Worm (Caenorhabditis elegans): Measurements from ENCODE around the gene dmd-10.

Gene dmd-10

DNA sequence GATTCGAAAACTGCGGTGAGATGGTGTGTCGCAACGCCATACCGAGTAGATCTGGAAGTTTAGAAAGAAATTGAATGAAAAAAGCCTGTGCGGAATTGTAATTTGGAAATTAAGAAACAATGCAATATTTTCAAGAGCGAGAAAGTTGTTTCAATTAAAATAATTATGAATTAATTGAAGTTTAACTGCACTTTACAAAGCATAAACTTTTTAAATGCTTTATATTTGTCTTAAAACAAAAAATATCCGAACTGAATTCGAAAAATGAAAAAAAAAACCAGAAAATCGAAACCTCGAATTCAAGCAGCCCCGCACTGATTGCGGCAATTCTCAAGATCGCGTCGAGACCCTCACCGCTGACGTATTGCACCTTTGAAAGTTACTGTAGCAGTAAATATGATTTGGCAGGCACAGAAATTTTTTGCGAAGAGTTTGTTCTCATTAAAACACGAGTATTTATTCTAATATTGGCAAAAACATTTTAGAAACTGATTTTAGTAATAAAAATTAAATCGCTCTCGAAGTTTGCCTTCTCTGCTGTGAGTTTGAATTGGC, 42.8 kb downstream of the dmd-10 start, which contains the start of gene sun-1:
Gene sun-1, minus strand, starts transcription at position 51 of the 555 bp plus-strand sequence.
- TF ChIP-seq sptf-2 (GFP tag; optimal IDR thresholded peaks at IDR 0.05) (no peak), nfya-1 (tag; optimal IDR thresholded peaks at IDR 0.05; ENCODE audit: borderline replicate concordance, insufficient read depth) (no peak), D2030.7 (GFP tag; IDR thresholded peaks at IDR 0.05) (no peak), mxl-1 (tag; optimal IDR thresholded peaks at IDR 0.05) (no peak), ceh-91 (GFP tag; IDR thresholded peaks at IDR 0.05) (0 out of 2 replicates have a peak, but pooled peaks have one; percentile 20), nhr-90 (tag; optimal IDR thresholded peaks at IDR 0.05) (no peak), xnd-1 (tag; optimal IDR thresholded peaks at IDR 0.05) (peak; percentile 86), lin-40 (tag; optimal IDR thresholded peaks at IDR 0.05) (no peak), him-1 (tag; optimal IDR thresholded peaks at IDR 0.05) (peak; percentile 6), efl-1 (GFP tag; optimal IDR thresholded peaks at IDR 0.05) (peak; percentile 77), attf-6 (GFP tag; IDR thresholded peaks at IDR 0.05) (no peak), ztf-18 (tag; optimal IDR thresholded peaks at IDR 0.05) (no peak), cebp-1 (GFP tag; IDR thresholded peaks at IDR 0.05) (no peak), cebp-1 (tag; optimal IDR thresholded peaks at IDR 0.05) (no peak), ets-4 (GFP tag; optimal IDR thresholded peaks at IDR 0.05) (no peak), egl-18 (GFP tag; IDR thresholded peaks at IDR 0.05) (no peak), unc-130 (GFP tag; optimal IDR thresholded peaks at IDR 0.05) (no peak), rec-8 (tag; optimal IDR thresholded peaks at IDR 0.05) (no peak), hlh-26 (GFP tag; conservative IDR thresholded peaks at IDR 0.05) (no peak), lsy-27 (tag; optimal IDR thresholded peaks at IDR 0.05; ENCODE audit: borderline replicate concordance, insufficient read depth) (no peak), lsl-1 (GFP tag; optimal IDR thresholded peaks at IDR 0.05) (peak; percentile 88), hrde-1 (tag; optimal IDR thresholded peaks at IDR 0.05; ENCODE audit: borderline replicate concordance) (no peak), B0261.1 (tag; optimal IDR thresholded peaks at IDR 0.05) (no peak), ceh-40 (GFP tag; IDR thresholded peaks at IDR 0.05) (no peak), mes-4 (tag; optimal IDR thresholded peaks at IDR 0.05) (no peak), F39B2.1 (GFP tag; IDR thresholded peaks at IDR 0.05) (no peak), madf-8 (GFP tag; conservative IDR thresholded peaks at IDR 0.05) (peak; percentile 95), ztf-3 (GFP tag; optimal IDR thresholded peaks at IDR 0.05) (no peak), sea-2 (GFP tag; IDR thresholded peaks at IDR 0.05) (no peak), ztf-22 (GFP tag; optimal IDR thresholded peaks at IDR 0.05) (no peak), F33H1.4 (GFP tag; IDR thresholded peaks at IDR 0.05) (peak; percentile 86), Y53G8AR.9 (GFP tag; conservative IDR thresholded peaks at IDR 0.05) (no peak), ekl-4 (GFP tag; IDR thresholded peaks at IDR 0.05) (no peak), dpff-1 (tag; optimal IDR thresholded peaks at IDR 0.05) (no peak), pbrm-1 (GFP tag; IDR thresholded peaks at IDR 0.05) (no peak), K12H6.12 (tag; optimal IDR thresholded peaks at IDR 0.05) (no peak), rcor-1 (GFP tag; IDR thresholded peaks at IDR 0.05) (no peak), nfya-2 (GFP tag; IDR thresholded peaks at IDR 0.05) (no peak), F52B5.7 (tag; optimal IDR thresholded peaks at IDR 0.05) (no peak), aptf-2 (GFP tag; conservative IDR thresholded peaks at IDR 0.05) (no peak), F49E8.2 (tag; optimal IDR thresholded peaks at IDR 0.05; ENCODE audit: insufficient read depth) (peak; percentile 36), lin-35 (GFP tag; optimal IDR thresholded peaks at IDR 0.05) (no peak), zfh-2 (GFP tag; conservative IDR thresholded peaks at IDR 0.05) (no peak), F37B4.10 (GFP tag; IDR thresholded peaks at IDR 0.05) (no peak), lir-1 (GFP tag; conservative IDR thresholded peaks at IDR 0.05) (no peak), ccch-3 (GFP tag; optimal IDR thresholded peaks at IDR 0.05) (no peak), F10E7.11 (tag; optimal IDR thresholded peaks at IDR 0.05) (no peak), unc-62 (GFP tag; optimal IDR thresholded peaks at IDR 0.05) (no peak)
